Worm (Caenorhabditis elegans) whole organism, early embryonic: ENCODE data around the gene tbg-1.

ENCODE experiments used
- ama-1 ChIP-seq: fragments of 150-350 bp; optimal IDR thresholded peaks from 2 replicates; lab custom pipeline; 2014
- tbx-37 ChIP-seq: fragments of 200-800 bp; sonication (Bioruptor generic); conservative IDR thresholded peaks from 2 replicates; pipeline ENCODE4 v1.3.6; 2022; ENCODE audit warnings: missing genetic modification reagents, missing genetic modification characterization, missing compliant biosample characterization

DNA sequence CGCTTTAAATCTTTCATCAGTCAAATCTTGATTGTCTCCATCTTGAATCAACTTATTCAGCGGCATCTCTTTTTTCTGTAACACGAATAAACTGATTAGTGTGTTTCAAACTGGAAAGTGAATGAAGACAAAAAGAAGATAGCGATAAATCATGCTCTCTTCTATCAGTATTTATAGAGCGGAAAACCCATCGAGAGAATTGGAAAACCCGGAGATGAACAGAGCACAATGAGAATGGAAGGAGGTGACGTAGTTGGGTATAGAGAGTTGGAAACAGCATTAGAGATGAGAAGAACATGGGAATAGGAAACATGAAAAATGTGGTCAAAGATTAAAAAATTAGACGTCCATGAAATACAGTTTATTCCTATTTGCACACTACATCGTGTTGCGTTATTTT, 36.8 kb downstream of the tbg-1 start, which contains the start of gene acox-1.5:
- TF ChIP-seq ama-1 (lab: Kevin White, UChicago) (no peak), tbx-37 (GFP tag; lab: Robert Waterston, UW) (no peak)
